Worm (Caenorhabditis elegans): ENCODE data around the gene Y37D8A.16.

Y37D8A.16 gene

ce11 chrIII:12904987-12905541, 13.4 kb downstream of the Y37D8A.16 start, which contains the start of gene cox-5A (continued):
- no peak for TF ChIP-seq nhr-179 (tag; optimal IDR thresholded peaks at IDR 0.05)
- peak; percentile 97 for TF ChIP-seq madf-6 (GFP tag; IDR thresholded peaks at IDR 0.05)
- peak; percentile 96 for TF ChIP-seq C17E4.6 (GFP tag; IDR thresholded peaks at IDR 0.05)
- peak; percentile 63 for TF ChIP-seq nhr-27 (tag; optimal IDR thresholded peaks at IDR 0.05)
- TF ChIP-seq snpc-1.1 (tag; optimal IDR thresholded peaks at IDR 0.05; ENCODE audit: insufficient read depth) = peak; percentile 90
- TF ChIP-seq rec-8 (tag; optimal IDR thresholded peaks at IDR 0.05) = peak in 1 of 2 experiments; percentile 35
- peak; percentile 99 for TF ChIP-seq B0336.3 (GFP tag; IDR thresholded peaks at IDR 0.05)
- TF ChIP-seq bed-2 (GFP tag; IDR thresholded peaks at IDR 0.05) = peak; percentile 79
- TF ChIP-seq ztf-22 (GFP tag; optimal IDR thresholded peaks at IDR 0.05) = peak; percentile 76
- peak; percentile 87 for TF ChIP-seq madf-8 (GFP tag; conservative IDR thresholded peaks at IDR 0.05)
- TF ChIP-seq cebp-2 (GFP tag; IDR thresholded peaks at IDR 0.05) = 0 out of 2 replicates have a peak, but pooled peaks have one; percentile 50
- peak; percentile 83 for TF ChIP-seq attf-3 (GFP tag; conservative IDR thresholded peaks at IDR 0.05)
- peak; percentile 93 for TF ChIP-seq F22D6.2 (tag; optimal IDR thresholded peaks at IDR 0.05)
- TF ChIP-seq B0019.2 (GFP tag; conservative IDR thresholded peaks at IDR 0.05) = peak; percentile 87
- peak; percentile 93 for TF ChIP-seq F57C9.4 (tag; optimal IDR thresholded peaks at IDR 0.05)
- peak; percentile 98 for TF ChIP-seq somi-1 (GFP tag; optimal IDR thresholded peaks at IDR 0.05)
- peak; percentile 95 for TF ChIP-seq hmg-20 (GFP tag; IDR thresholded peaks at IDR 0.05)
- no peak for TF ChIP-seq akir-1 (GFP tag; optimal IDR thresholded peaks at IDR 0.05)
- TF ChIP-seq lsl-1 (GFP tag; optimal IDR thresholded peaks at IDR 0.05) = peak; percentile 99
- TF ChIP-seq lir-1 (GFP tag; conservative IDR thresholded peaks at IDR 0.05) = peak; percentile 96
- TF ChIP-seq ztf-18 (tag; optimal IDR thresholded peaks at IDR 0.05) = peak; percentile 86
- peak; percentile 88 for TF ChIP-seq F52B5.7 (tag; optimal IDR thresholded peaks at IDR 0.05)
- TF ChIP-seq sptf-2 (GFP tag; optimal IDR thresholded peaks at IDR 0.05) = peak; percentile 47
- TF ChIP-seq F33H1.4 (GFP tag; IDR thresholded peaks at IDR 0.05) = peak; percentile 87
- TF ChIP-seq mel-28 (tag; optimal IDR thresholded peaks at IDR 0.05; ENCODE audit: borderline replicate concordance) = peak; percentile 90
- peak; percentile 80 for TF ChIP-seq attf-6 (GFP tag; IDR thresholded peaks at IDR 0.05)
- peak; percentile 97 for TF ChIP-seq snpc-1.3 (tag; optimal IDR thresholded peaks at IDR 0.05; ENCODE audit: insufficient read depth)
- peak; percentile 91; the same call in 1 of the 2 replicates for TF ChIP-seq F37B4.10 (GFP tag; IDR thresholded peaks at IDR 0.05)
- peak; percentile 26 for TF ChIP-seq B0261.1 (tag; optimal IDR thresholded peaks at IDR 0.05)
- TF ChIP-seq ccch-3 (GFP tag; optimal IDR thresholded peaks at IDR 0.05) = no peak
- TF ChIP-seq ztf-26 (tag; optimal IDR thresholded peaks at IDR 0.05) = peak; percentile 98
- peak; percentile 94 for TF ChIP-seq efl-1 (GFP tag; optimal IDR thresholded peaks at IDR 0.05)
- TF ChIP-seq Y53G8AR.9 (GFP tag; conservative IDR thresholded peaks at IDR 0.05) = peak; percentile 100
- TF ChIP-seq pbrm-1 (GFP tag; IDR thresholded peaks at IDR 0.05) = peak; percentile 99
- peak; percentile 97 for TF ChIP-seq atf-7 (tag; optimal IDR thresholded peaks at IDR 0.05)
- TF ChIP-seq T26A5.8 (tag; optimal IDR thresholded peaks at IDR 0.05) = peak; percentile 71
- peak; percentile 72; the same call in 1 of the 2 replicates for TF ChIP-seq ztf-25 (GFP tag; IDR thresholded peaks at IDR 0.05)
- no peak for TF ChIP-seq hlh-12 (tag; optimal IDR thresholded peaks at IDR 0.05)
- 0 out of 2 replicates have a peak, but pooled peaks have one; percentile 69 for TF ChIP-seq ceh-40 (GFP tag; IDR thresholded peaks at IDR 0.05)
- peak; percentile 62 for TF ChIP-seq die-1 (tag; optimal IDR thresholded peaks at IDR 0.05)
- peak; percentile 98 for TF ChIP-seq ZK185.1 (tag; optimal IDR thresholded peaks at IDR 0.05; ENCODE audit: poor library complexity, severe bottlenecking)
- peak; percentile 97 for TF ChIP-seq mcd-1 (GFP tag; IDR thresholded peaks at IDR 0.05)
- peak; percentile 98 for TF ChIP-seq K12H6.12 (tag; optimal IDR thresholded peaks at IDR 0.05)
- TF ChIP-seq nfyb-1 (GFP tag; IDR thresholded peaks at IDR 0.05) = peak; percentile 99
- TF ChIP-seq madf-3 (GFP tag; IDR thresholded peaks at IDR 0.05) = peak; percentile 97
- peak; percentile 79 for TF ChIP-seq nhr-90 (tag; optimal IDR thresholded peaks at IDR 0.05)
- peak; percentile 87 for TF ChIP-seq ceh-79 (tag; optimal IDR thresholded peaks at IDR 0.05)
- peak; percentile 62 for TF ChIP-seq T07F8.4 (tag; optimal IDR thresholded peaks at IDR 0.05)
